Worm (Caenorhabditis elegans) whole organism, L1 larva: ENCODE measurements around the gene ZK829.1.

Experiments used
- C04F5.9 ChIP-seq: sonication (generic microtip); optimal IDR thresholded peaks from 2 replicates; lab custom pipeline; 2016; ENCODE audit warnings: missing genetic modification characterization, missing compliant biosample characterization
- C16A3.4 ChIP-seq: fragments of 150-350 bp; optimal IDR thresholded peaks from 2 replicates; lab custom pipeline; 2014; ENCODE audit warnings: missing biosample characterization, missing genetic modification characterization
- aha-1 ChIP-seq: fragments of 150-350 bp; optimal IDR thresholded peaks from 2 replicates; lab custom pipeline; 2014; ENCODE audit warnings: missing biosample characterization, missing genetic modification characterization
- alr-1 ChIP-seq: fragments of 200-800 bp; sonication (Bioruptor generic); optimal IDR thresholded peaks from 2 replicates; lab custom pipeline; 2018; ENCODE audit warnings: borderline replicate concordance, mild to moderate bottlenecking, missing genetic modification characterization, missing compliant biosample characterization
- aly-2 ChIP-seq: fragments of 150-350 bp; optimal IDR thresholded peaks from 2 replicates; lab custom pipeline; 2014; ENCODE audit warnings: missing biosample characterization, missing genetic modification characterization
- ceh-63 ChIP-seq: fragments of 200-800 bp; sonication (Bioruptor generic); optimal IDR thresholded peaks from 2 replicates; lab custom pipeline; 2018; ENCODE audit warnings: mild to moderate bottlenecking, missing genetic modification characterization, missing compliant biosample characterization
- ceh-88 ChIP-seq: fragments of 200-800 bp; sonication (Bioruptor generic); IDR thresholded peaks from 2 replicates; pipeline ENCODE4 v1.3.6; 2022; ENCODE audit warnings: missing genetic modification characterization, missing compliant biosample characterization
- ceh-90 ChIP-seq: sonication (generic microtip); optimal IDR thresholded peaks from 2 replicates; lab custom pipeline; 2016; ENCODE audit warnings: missing genetic modification characterization, missing compliant biosample characterization
- ces-1 ChIP-seq: fragments of 150-350 bp; optimal IDR thresholded peaks from 2 replicates; lab custom pipeline; 2014; ENCODE audit warnings: missing biosample characterization, missing genetic modification reagents, missing genetic modification characterization
- dsc-1 ChIP-seq: sonication (generic microtip); optimal IDR thresholded peaks from 2 replicates; lab custom pipeline; 2016; ENCODE audit warnings: mild to moderate bottlenecking, missing genetic modification characterization, missing compliant biosample characterization
- efl-3 ChIP-seq: fragments of 200-800 bp; sonication (Bioruptor generic); optimal IDR thresholded peaks from 2 replicates; lab custom pipeline; 2018; ENCODE audit warnings: mild to moderate bottlenecking, missing genetic modification characterization, missing compliant biosample characterization
- elt-3 ChIP-seq, 6 experiments: fragments of 150-350 bp in 1 of 6; sonication (generic microtip); optimal IDR thresholded peaks; 2 replicates each; lab custom pipeline; 2017 to 2018; ENCODE audit warnings: missing biosample characterization in 6 of 6, missing genetic modification characterization in 6 of 6, inconsistent platforms in 1 of 6
- fkh-10 ChIP-seq: sonication (generic microtip); optimal IDR thresholded peaks from 2 replicates; lab custom pipeline; 2017; ENCODE audit warnings: missing biosample characterization, missing genetic modification reagents, missing genetic modification characterization
- fkh-4 ChIP-seq: sonication (generic microtip); optimal IDR thresholded peaks from 2 replicates; lab custom pipeline; 2016; ENCODE audit warnings: missing compliant biosample characterization, missing genetic modification characterization, borderline replicate concordance
- fos-1 ChIP-seq: fragments of 150-350 bp; optimal IDR thresholded peaks from 2 replicates; lab custom pipeline; 2014; ENCODE audit warnings: missing biosample characterization, missing genetic modification characterization
- hpl-2 ChIP-seq: fragments of 150-350 bp; optimal IDR thresholded peaks from 2 replicates; lab custom pipeline; 2014; ENCODE audit warnings: missing biosample characterization, missing genetic modification reagents, missing genetic modification characterization
- irx-1 ChIP-seq: sonication (generic microtip); optimal IDR thresholded peaks from 2 replicates; lab custom pipeline; 2016; ENCODE audit warnings: missing genetic modification characterization, missing compliant biosample characterization
- isw-1 ChIP-seq: fragments of 200-800 bp; sonication (Bioruptor generic); IDR thresholded peaks from 2 replicates; pipeline ENCODE4 v1.3.6; 2022; ENCODE audit warnings: missing genetic modification characterization, missing compliant biosample characterization
- jun-1 ChIP-seq: fragments of 150-350 bp; optimal IDR thresholded peaks from 2 replicates; lab custom pipeline; 2014; ENCODE audit warnings: missing biosample characterization, missing genetic modification reagents, missing genetic modification characterization
- lin-13 ChIP-seq: fragments of 150-350 bp; optimal IDR thresholded peaks from 2 replicates; lab custom pipeline; 2014; ENCODE audit warnings: missing biosample characterization, missing genetic modification reagents, missing genetic modification characterization
- lsy-2 ChIP-seq, 2 experiments: fragments of 150-350 bp; optimal IDR thresholded peaks; 2 replicates each; lab custom pipeline; 2014; ENCODE audit warnings: missing biosample characterization in 2 of 2, missing genetic modification characterization in 2 of 2
- mab-9 ChIP-seq: fragments of 200-800 bp; sonication (Bioruptor generic); IDR thresholded peaks from 2 replicates; pipeline ENCODE4 v1.3.6; 2022; ENCODE audit warnings: missing genetic modification reagents, missing genetic modification characterization, missing compliant biosample characterization
- mdl-1 ChIP-seq, 2 experiments: fragments of 150-350 bp; optimal IDR thresholded peaks; 2 replicates each; lab custom pipeline; 2014 to 2017; ENCODE audit warnings: missing biosample characterization in 2 of 2, missing genetic modification characterization in 2 of 2, inconsistent platforms in 1 of 2
- mef-2 ChIP-seq: fragments of 150-350 bp; optimal IDR thresholded peaks from 2 replicates; lab custom pipeline; 2014; ENCODE audit warnings: missing biosample characterization, missing genetic modification characterization
- nhr-11 ChIP-seq: fragments of 150-350 bp; optimal IDR thresholded peaks from 2 replicates; lab custom pipeline; 2014; ENCODE audit warnings: missing biosample characterization, missing genetic modification characterization
- nhr-12 ChIP-seq: sonication (generic microtip); optimal IDR thresholded peaks from 2 replicates; lab custom pipeline; 2017; ENCODE audit warnings: missing biosample characterization, missing genetic modification characterization
- nhr-19 ChIP-seq: fragments of 200-800 bp; sonication (Bioruptor generic); conservative IDR thresholded peaks from 2 replicates; pipeline ENCODE4 v1.3.6; 2022; ENCODE audit warnings: missing genetic modification characterization, missing compliant biosample characterization
- nhr-20 ChIP-seq: sonication (generic microtip); optimal IDR thresholded peaks from 2 replicates; lab custom pipeline; 2016; ENCODE audit warnings: mild to moderate bottlenecking, missing genetic modification characterization, missing compliant biosample characterization
- nhr-237 ChIP-seq: fragments of 150-350 bp; optimal IDR thresholded peaks from 2 replicates; lab custom pipeline; 2014; ENCODE audit warnings: missing biosample characterization, missing genetic modification characterization
- nhr-28 ChIP-seq: fragments of 150-350 bp; optimal IDR thresholded peaks from 2 replicates; lab custom pipeline; 2014; ENCODE audit warnings: missing biosample characterization, missing genetic modification characterization
- nhr-47 ChIP-seq: sonication (generic microtip); optimal IDR thresholded peaks from 2 replicates; lab custom pipeline; 2016; ENCODE audit warnings: mild to moderate bottlenecking, missing genetic modification characterization, moderate library complexity, missing compliant biosample characterization
- nhr-71 ChIP-seq: sonication (generic microtip); optimal IDR thresholded peaks from 2 replicates; lab custom pipeline; 2016; ENCODE audit warnings: mild to moderate bottlenecking, missing genetic modification characterization, moderate library complexity, missing compliant biosample characterization
- nhr-76 ChIP-seq: sonication (generic microtip); optimal IDR thresholded peaks from 2 replicates; lab custom pipeline; 2017; ENCODE audit warnings: missing biosample characterization, missing genetic modification characterization
- nhr-77 ChIP-seq: fragments of 150-350 bp; optimal IDR thresholded peaks from 2 replicates; lab custom pipeline; 2014; ENCODE audit warnings: missing biosample characterization, missing genetic modification characterization
- nhr-90 ChIP-seq: sonication (generic microtip); optimal IDR thresholded peaks from 2 replicates; lab custom pipeline; 2016; ENCODE audit warnings: mild to moderate bottlenecking, missing genetic modification characterization, missing compliant biosample characterization; ENCODE audit not compliant: poor library complexity
- pag-3 ChIP-seq: sonication (generic microtip); optimal IDR thresholded peaks from 2 replicates; lab custom pipeline; 2017; ENCODE audit warnings: missing genetic modification characterization, mild to moderate bottlenecking, missing compliant biosample characterization, antibody characterized with exemption, borderline replicate concordance; ENCODE audit not compliant: insufficient read depth
- pax-3 ChIP-seq: fragments of 200-800 bp; sonication (Bioruptor generic); optimal IDR thresholded peaks from 2 replicates; lab custom pipeline; 2018; ENCODE audit warnings: mild to moderate bottlenecking, missing genetic modification characterization, moderate library complexity, missing compliant biosample characterization
- rnt-1 ChIP-seq: sonication (generic microtip); optimal IDR thresholded peaks from 2 replicates; lab custom pipeline; 2016; ENCODE audit warnings: mild to moderate bottlenecking, missing genetic modification characterization, moderate library complexity, missing compliant biosample characterization
- skn-1 ChIP-seq: fragments of 150-350 bp; optimal IDR thresholded peaks from 2 replicates; lab custom pipeline; 2014; ENCODE audit warnings: missing biosample characterization, missing genetic modification characterization
- snpc-4 ChIP-seq: fragments of 150-350 bp; optimal IDR thresholded peaks from 2 replicates; lab custom pipeline; 2014; ENCODE audit warnings: missing biosample characterization, missing genetic modification characterization
- snu-23 ChIP-seq: sonication (generic microtip); optimal IDR thresholded peaks from 2 replicates; lab custom pipeline; 2016; ENCODE audit warnings: missing genetic modification characterization, missing compliant biosample characterization
- sox-4 ChIP-seq: sonication (generic microtip); optimal IDR thresholded peaks from 2 replicates; lab custom pipeline; 2016; ENCODE audit warnings: missing genetic modification characterization, missing compliant biosample characterization
- sptf-1 ChIP-seq: fragments of 150-350 bp; optimal IDR thresholded peaks from 2 replicates; lab custom pipeline; 2014; ENCODE audit warnings: missing biosample characterization, missing genetic modification characterization
- sup-37 ChIP-seq: fragments of 200-800 bp; sonication (Bioruptor generic); optimal IDR thresholded peaks from 2 replicates; lab custom pipeline; 2018; ENCODE audit warnings: mild to moderate bottlenecking, missing genetic modification characterization, missing compliant biosample characterization
- tbx-2 ChIP-seq: sonication (generic microtip); optimal IDR thresholded peaks from 2 replicates; lab custom pipeline; 2016; ENCODE audit warnings: missing genetic modification characterization, missing compliant biosample characterization
- tlp-1 ChIP-seq: fragments of 150-350 bp; optimal IDR thresholded peaks from 2 replicates; lab custom pipeline; 2014; ENCODE audit warnings: missing biosample characterization, missing genetic modification characterization
- unc-130 ChIP-seq: fragments of 150-350 bp; optimal IDR thresholded peaks from 2 replicates; lab custom pipeline; 2017; ENCODE audit warnings: missing biosample characterization, missing genetic modification characterization, inconsistent platforms
- unc-30 ChIP-seq: sonication (generic microtip); optimal IDR thresholded peaks from 2 replicates; lab custom pipeline; 2017; ENCODE audit warnings: missing biosample characterization, missing genetic modification characterization
- unc-86 ChIP-seq: sonication (generic microtip); optimal IDR thresholded peaks from 2 replicates; lab custom pipeline; 2016; ENCODE audit warnings: missing genetic modification characterization, missing compliant biosample characterization
- unc-98 ChIP-seq: fragments of 200-800 bp; sonication (Bioruptor generic); IDR thresholded peaks from 2 replicates; pipeline ENCODE4 v1.3.6; 2022; ENCODE audit warnings: missing genetic modification characterization, missing compliant biosample characterization
- vab-15 ChIP-seq: sonication (generic microtip); optimal IDR thresholded peaks from 2 replicates; lab custom pipeline; 2017; ENCODE audit warnings: missing genotype, mild to moderate bottlenecking, missing genetic modification characterization, missing compliant biosample characterization
- xbp-1 ChIP-seq: sonication (generic microtip); optimal IDR thresholded peaks from 2 replicates; lab custom pipeline; 2016; ENCODE audit warnings: missing genetic modification characterization, missing compliant biosample characterization
- ztf-4 ChIP-seq: fragments of 150-350 bp; optimal IDR thresholded peaks from 2 replicates; lab custom pipeline; 2014; ENCODE audit warnings: missing biosample characterization, missing genetic modification characterization

Gene ZK829.1

DNA sequence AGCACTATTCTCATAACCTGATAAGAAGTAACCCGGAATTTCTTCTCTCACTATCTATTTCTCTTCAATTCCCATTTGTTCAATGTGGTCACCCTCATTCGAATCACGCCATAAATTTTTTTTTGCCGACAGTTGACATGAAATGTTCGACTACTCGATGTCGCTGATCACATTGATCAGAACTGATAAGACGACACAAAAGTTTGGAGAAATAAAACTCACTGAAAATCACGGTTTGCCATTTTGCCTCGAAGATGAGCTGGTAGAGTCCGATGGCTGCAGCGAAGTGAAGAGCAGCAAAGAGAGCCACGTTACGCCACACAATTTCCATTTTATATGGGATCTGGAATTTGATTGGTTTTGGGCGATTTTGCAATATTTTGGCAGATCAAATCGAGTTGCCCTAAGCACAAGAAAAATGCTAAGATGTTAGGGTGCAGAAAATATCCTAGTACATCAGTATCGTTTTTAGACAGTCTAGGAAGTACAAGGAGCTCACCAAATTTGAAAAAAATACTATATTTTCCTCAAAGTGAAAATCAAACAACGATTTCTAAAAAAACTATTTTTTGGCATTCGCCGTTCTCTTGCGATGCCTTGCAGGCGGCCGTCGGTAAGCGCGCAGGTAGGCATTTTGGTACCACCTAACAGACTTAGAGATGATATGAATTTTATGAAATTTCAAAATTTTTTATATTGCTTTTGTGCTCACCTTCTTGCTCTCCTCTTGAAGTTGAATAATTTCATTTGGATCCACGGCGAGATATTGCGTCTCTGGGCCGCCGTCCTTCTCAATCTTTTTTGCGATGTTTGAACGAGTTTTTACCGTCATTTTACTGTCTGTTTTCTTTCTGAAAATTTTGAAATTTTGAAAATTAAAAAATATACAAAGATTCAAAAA, 27.1 kb downstream of the ZK829.1 start, which contains the start of gene fat-6:
fat-6 (minus strand) TSS at position 851 of the 901 bp plus-strand sequence.
- no peak for TF ChIP-seq ceh-63 (GFP tag; lab: Kevin White, UChicago)
- TF ChIP-seq nhr-12 (tag; lab: Kevin White, UChicago) = no peak
- no peak for TF ChIP-seq isw-1 (GFP tag; lab: Robert Waterston, UW)
- no peak for TF ChIP-seq pag-3 (tag; lab: Kevin White, UChicago)
- no peak for TF ChIP-seq mab-9 (GFP tag; lab: Robert Waterston, UW)
- peak; percentile 31 for TF ChIP-seq nhr-71 (tag; lab: Kevin White, UChicago)
- TF ChIP-seq xbp-1 (tag; lab: Kevin White, UChicago) = no peak
- no peak for TF ChIP-seq ceh-88 (GFP tag; lab: Robert Waterston, UW)
- no peak for TF ChIP-seq ceh-90 (tag; lab: Kevin White, UChicago)
- no peak for TF ChIP-seq fos-1
- no peak for TF ChIP-seq sup-37 (GFP tag; lab: Kevin White, UChicago)
- no peak for TF ChIP-seq fkh-10 (GFP tag; lab: Kevin White, UChicago)
- no peak for TF ChIP-seq hpl-2 (GFP tag; lab: Kevin White, UChicago)
- TF ChIP-seq unc-86 (tag; lab: Kevin White, UChicago) = no peak
- peak; percentile 32 for TF ChIP-seq nhr-20
- peak in 3 of 6 experiments; percentile 59 to 60 (median 59) for TF ChIP-seq elt-3 (tag; optimal IDR thresholded peaks at IDR 0.05; lab: Kevin White, UChicago)
- TF ChIP-seq sptf-1 (tag; lab: Kevin White, UChicago) = no peak
- no peak for TF ChIP-seq C04F5.9
- no peak for TF ChIP-seq ztf-4
- TF ChIP-seq snpc-4 (tag; lab: Kevin White, UChicago) = no peak
- TF ChIP-seq nhr-237 = no peak
- TF ChIP-seq C16A3.4 (tag; lab: Kevin White, UChicago) = no peak
- no peak for TF ChIP-seq lin-13 (GFP tag; lab: Kevin White, UChicago)
- TF ChIP-seq aha-1 = no peak
- TF ChIP-seq tlp-1 = peak; percentile 24
- no peak for TF ChIP-seq nhr-90
- TF ChIP-seq snu-23 (GFP tag; lab: Kevin White, UChicago) = no peak
- no peak for TF ChIP-seq dsc-1 (tag; lab: Kevin White, UChicago)
- TF ChIP-seq unc-98 (GFP tag; lab: Robert Waterston, UW) = no peak
- no peak for TF ChIP-seq nhr-11 (tag; lab: Kevin White, UChicago)
- no peak for TF ChIP-seq unc-130 (tag; lab: Kevin White, UChicago)
- no peak for TF ChIP-seq skn-1 (tag; lab: Kevin White, UChicago)
- no peak for TF ChIP-seq nhr-28 (tag; lab: Kevin White, UChicago)
- no peak for TF ChIP-seq pax-3 (tag; lab: Kevin White, UChicago)
- no peak for TF ChIP-seq nhr-76
- peak in 1 of 2 experiments; percentile 21 for TF ChIP-seq mdl-1 (tag; optimal IDR thresholded peaks at IDR 0.05; lab: Kevin White, UChicago)
- TF ChIP-seq irx-1 = no peak
- TF ChIP-seq aly-2 (tag; lab: Kevin White, UChicago) = no peak
- TF ChIP-seq rnt-1 (tag; lab: Kevin White, UChicago) = no peak
- TF ChIP-seq sox-4 = no peak
- TF ChIP-seq unc-30 (tag; lab: Kevin White, UChicago) = no peak
- no peak for TF ChIP-seq nhr-77
- no peak for TF ChIP-seq alr-1 (tag; lab: Kevin White, UChicago)
- TF ChIP-seq efl-3 = no peak
- no peak for TF ChIP-seq ces-1 (GFP tag; lab: Kevin White, UChicago)
- TF ChIP-seq vab-15 (tag; lab: Kevin White, UChicago) = no peak
- TF ChIP-seq tbx-2 = no peak
- TF ChIP-seq fkh-4 (tag; lab: Kevin White, UChicago) = no peak
- TF ChIP-seq nhr-47 (tag; lab: Kevin White, UChicago) = peak; percentile 2
- no peak for TF ChIP-seq mef-2 (tag; lab: Kevin White, UChicago)
- TF ChIP-seq lsy-2 (tag; optimal IDR thresholded peaks at IDR 0.05; lab: Kevin White, UChicago) = no peak
- no peak for TF ChIP-seq jun-1
- TF ChIP-seq nhr-19 (GFP tag; lab: Robert Waterston, UW) = no peak
